Fruit fly (Drosophila melanogaster): Measurements from ENCODE around the gene Mat89Ba.

Gene Mat89Ba

DNA sequence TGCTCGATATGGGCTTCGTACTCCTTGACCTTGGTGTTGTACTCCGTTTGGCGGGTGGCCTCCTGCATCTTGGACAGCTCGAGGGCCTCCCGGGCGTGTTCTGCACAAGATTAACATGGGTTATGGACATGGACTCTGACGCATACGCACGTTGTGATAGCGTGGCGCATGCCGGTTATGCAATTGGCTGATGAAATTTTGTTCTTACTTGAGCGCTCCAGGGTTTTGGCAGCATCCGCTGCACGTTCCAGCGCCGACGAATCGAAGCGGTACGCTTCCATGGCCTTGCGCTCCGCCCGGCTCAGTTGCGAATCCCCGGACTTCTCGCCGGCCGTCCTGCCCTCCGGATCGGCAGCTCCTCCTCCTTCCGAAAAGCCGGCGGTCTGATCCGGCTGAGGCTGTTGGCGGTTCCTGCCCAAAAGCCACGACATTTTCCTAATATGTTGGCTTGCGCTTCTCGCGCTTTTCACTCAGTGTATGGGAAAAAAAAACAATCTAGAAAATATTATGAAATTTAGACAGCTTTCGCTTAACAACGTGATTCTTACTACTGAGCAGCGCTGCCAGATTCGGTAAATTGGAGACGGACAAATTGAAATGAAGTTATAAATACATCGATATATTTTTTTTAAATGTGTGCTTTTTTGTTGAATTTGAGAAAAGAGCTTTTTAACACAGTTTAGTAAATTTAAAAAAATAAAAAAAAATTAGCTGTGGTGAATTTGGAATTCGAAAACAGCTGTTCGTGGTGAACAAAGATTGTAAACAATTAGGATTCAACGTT lies 8.5 kb downstream of the Mat89Ba start, which contains the start of the genes bor and asun (continued):
- no peak for TF ChIP-seq HLH54F (GFP tag; optimal IDR thresholded peaks at IDR 0.05)
- 0 out of 3 replicates have a peak, but pooled peaks have one; percentile 7 for TF ChIP-seq CG7963 (GFP tag; IDR thresholded peaks at IDR 0.05; ENCODE audit: partially characterized antibody)
- TF ChIP-seq B-H1 (GFP tag; IDR thresholded peaks at IDR 0.05): no peak
- 0 out of 3 replicates have a peak, but pooled peaks have one; percentile 45 for TF ChIP-seq zfh1 (GFP tag; IDR thresholded peaks at IDR 0.05)
- no peak for TF ChIP-seq CG4282 (GFP tag; optimal IDR thresholded peaks at IDR 0.05)
- no peak for TF ChIP-seq CG14441 (GFP tag; IDR thresholded peaks at IDR 0.05)
- no peak for TF ChIP-seq mld (GFP tag; IDR thresholded peaks at IDR 0.05; ENCODE audit: partially characterized antibody)
- no peak for TF ChIP-seq CG6683 (GFP tag; optimal IDR thresholded peaks at IDR 0.05)
- TF ChIP-seq CG16813 (GFP tag; IDR thresholded peaks at IDR 0.05; ENCODE audit: partially characterized antibody): peak; percentile 65
- peak; percentile 12 for TF ChIP-seq CG13424 (tag; optimal IDR thresholded peaks at IDR 0.05)
- no peak for TF ChIP-seq slp2 (GFP tag; optimal IDR thresholded peaks at IDR 0.05)
- TF ChIP-seq CG11093 (GFP tag; IDR thresholded peaks at IDR 0.05): no peak
- peak; percentile 92 for TF ChIP-seq sqz (GFP tag; optimal IDR thresholded peaks at IDR 0.05)
- peak; percentile 87 for TF ChIP-seq YL-1 (GFP tag; optimal IDR thresholded peaks at IDR 0.05)
- TF ChIP-seq Pdp1 (GFP tag; optimal IDR thresholded peaks at IDR 0.05): peak in 1 of 2 experiments; percentile 96
- TF ChIP-seq Sry-δ (GFP tag; optimal IDR thresholded peaks at IDR 0.05): peak; percentile 84
- no peak for TF ChIP-seq twi (tag; optimal IDR thresholded peaks at IDR 0.05)
- no peak for TF ChIP-seq cwo (GFP tag; optimal IDR thresholded peaks at IDR 0.05)

DNA sequence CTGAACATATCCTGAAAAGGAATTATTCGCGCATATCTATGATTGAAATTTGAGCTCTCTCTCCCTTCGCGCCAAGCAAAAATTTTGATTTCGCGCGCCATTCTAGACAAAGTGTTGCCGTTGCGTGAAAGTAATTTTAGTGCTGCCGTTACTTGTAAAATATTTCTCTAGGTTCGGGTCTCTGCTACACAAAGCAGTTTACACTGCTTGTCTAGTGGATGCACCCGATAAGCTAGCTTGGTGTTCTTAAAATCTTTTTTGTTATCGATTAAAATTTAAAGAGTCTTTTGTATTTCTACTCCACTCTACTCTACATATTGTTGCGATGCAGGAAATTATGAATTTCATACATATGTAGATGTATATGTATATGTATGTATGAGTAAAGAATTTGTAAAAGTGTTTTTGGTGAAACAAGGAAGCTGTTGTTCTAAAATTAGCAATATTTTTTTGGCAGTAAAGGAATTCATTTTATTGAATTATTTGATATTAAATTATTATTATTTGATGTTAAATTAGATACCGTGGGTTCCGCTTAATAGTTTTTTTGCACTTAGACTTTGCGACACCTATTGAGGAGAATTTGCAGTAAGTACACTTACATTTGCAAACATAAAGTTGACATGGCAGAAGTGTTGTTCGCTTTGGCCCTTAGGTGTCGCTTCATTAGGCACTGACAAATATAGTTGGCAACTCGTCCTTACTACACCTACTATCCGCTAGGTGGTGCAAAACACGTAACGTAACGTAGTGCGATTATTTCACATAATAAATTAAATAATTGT lies 11.6 kb downstream of the Mat89Ba start:
- TF ChIP-seq zen (tag; optimal IDR thresholded peaks at IDR 0.05): peak; percentile 66
- TF ChIP-seq wdn (GFP tag; IDR thresholded peaks at IDR 0.05): no peak; the same call in 1 of the 2 replicates
- TF ChIP-seq mirr (GFP tag; optimal IDR thresholded peaks at IDR 0.05): peak; percentile 75
- TF ChIP-seq CG12391 (tag; optimal IDR thresholded peaks at IDR 0.05): peak; percentile 48
- TF ChIP-seq Camta (GFP tag; optimal IDR thresholded peaks at IDR 0.05): peak; percentile 61
- peak; percentile 72 for TF ChIP-seq CG9609 (GFP tag; optimal IDR thresholded peaks at IDR 0.05)
- peak; percentile 79 for TF ChIP-seq Sry-δ (GFP tag; optimal IDR thresholded peaks at IDR 0.05)
- TF ChIP-seq org-1 (GFP tag; optimal IDR thresholded peaks at IDR 0.05): peak; percentile 3
- peak; percentile 40 for TF ChIP-seq eyg (GFP tag; optimal IDR thresholded peaks at IDR 0.05)
- TF ChIP-seq Sox102F (GFP tag; optimal IDR thresholded peaks at IDR 0.05): no peak
- no peak for TF ChIP-seq Ravus (GFP tag; IDR thresholded peaks at IDR 0.05)
- TF ChIP-seq sisA (GFP tag; IDR thresholded peaks at IDR 0.05): peak; percentile 78
- TF ChIP-seq schlank (tag; optimal IDR thresholded peaks at IDR 0.05): no peak
- no peak for TF ChIP-seq ac (GFP tag; optimal IDR thresholded peaks at IDR 0.05)
- TF ChIP-seq CG33213 (GFP tag; optimal IDR thresholded peaks at IDR 0.05): peak; percentile 78
- TF ChIP-seq ci (GFP tag; IDR thresholded peaks at IDR 0.05): peak; percentile 94
- peak; percentile 28 for TF ChIP-seq CG7556 (GFP tag; optimal IDR thresholded peaks at IDR 0.05)
- peak in 1 of 2 experiments; percentile 36 for TF ChIP-seq tll (GFP tag; optimal IDR thresholded peaks at IDR 0.05)
- TF ChIP-seq eve (GFP tag; optimal IDR thresholded peaks at IDR 0.05): no peak
- peak; percentile 56 for TF ChIP-seq CG16863 (GFP tag; optimal IDR thresholded peaks at IDR 0.05)
- peak; percentile 59 for TF ChIP-seq kni (GFP tag; optimal IDR thresholded peaks at IDR 0.05)
- TF ChIP-seq dmrt11E (tag; optimal IDR thresholded peaks at IDR 0.05): peak; percentile 67
- TF ChIP-seq Dad (GFP tag; optimal IDR thresholded peaks at IDR 0.05): peak; percentile 58
- no peak for TF ChIP-seq hkb (optimal IDR thresholded peaks at IDR 0.05)
- TF ChIP-seq hkb (GFP tag; IDR thresholded peaks at IDR 0.05): peak; percentile 69
- TF ChIP-seq CG3163 (GFP tag; optimal IDR thresholded peaks at IDR 0.05): peak; percentile 0
- peak; percentile 94 for TF ChIP-seq CG4854 (GFP tag; optimal IDR thresholded peaks at IDR 0.05)
- peak; percentile 26 for TF ChIP-seq CG12299 (tag; optimal IDR thresholded peaks at IDR 0.05)
- no peak for TF ChIP-seq Asciz (GFP tag; optimal IDR thresholded peaks at IDR 0.05)
- peak; percentile 63 for TF ChIP-seq Scr (GFP tag; IDR thresholded peaks at IDR 0.05; ENCODE audit: partially characterized antibody)
